Worm (Caenorhabditis elegans) whole organism, L4 larva: ENCODE measurements around the gene Y9C9A.8.

Experiments used
- D1046.2 ChIP-seq: fragments of 200-800 bp; sonication (Bioruptor generic); IDR thresholded peaks from 2 replicates; pipeline ENCODE4 v1.3.6; 2022; ENCODE audit warnings: missing genetic modification characterization, missing compliant biosample characterization
- F10B5.3 ChIP-seq: sonication (generic microtip); optimal IDR thresholded peaks from 2 replicates; lab custom pipeline; 2016; ENCODE audit warnings: mild to moderate bottlenecking, missing genetic modification characterization, missing compliant biosample characterization
- F26F4.8 ChIP-seq: fragments of 200-800 bp; sonication (Bioruptor generic); conservative IDR thresholded peaks from 2 replicates; pipeline ENCODE4 v1.3.6; 2022; ENCODE audit warnings: missing genetic modification characterization, missing compliant biosample characterization
- F44E2.7 ChIP-seq: fragments of 200-800 bp; sonication (Bioruptor generic); IDR thresholded peaks from 2 replicates; pipeline ENCODE4 v2.1.2; 2022; ENCODE audit warnings: missing genetic modification characterization, missing compliant biosample characterization
- F49E8.2 ChIP-seq: sonication (generic microtip); optimal IDR thresholded peaks from 2 replicates; lab custom pipeline; 2016; ENCODE audit warnings: missing compliant biosample characterization, mild to moderate bottlenecking, missing genetic modification characterization, borderline replicate concordance
- Y105C5A.15 ChIP-seq: fragments of 200-800 bp; sonication (Bioruptor generic); IDR thresholded peaks from 2 replicates; pipeline ENCODE4 v1.3.6; 2022; ENCODE audit warnings: missing genetic modification characterization, missing compliant biosample characterization
- Y48G9A.11 ChIP-seq: fragments of 200-800 bp; sonication (Bioruptor generic); IDR thresholded peaks from 2 replicates; pipeline ENCODE4 v1.3.6; 2022; ENCODE audit warnings: missing genetic modification reagents, missing genetic modification characterization, missing compliant biosample characterization
- Y75B8A.6 ChIP-seq: fragments of 200-800 bp; sonication (Bioruptor generic); IDR thresholded peaks from 2 replicates; pipeline ENCODE4 v1.3.6; 2022; ENCODE audit warnings: missing genetic modification reagents, missing genetic modification characterization, missing compliant biosample characterization
- ZK337.2 ChIP-seq: fragments of 200-800 bp; sonication (Bioruptor generic); IDR thresholded peaks from 2 replicates; pipeline ENCODE4 v1.3.6; 2022; ENCODE audit warnings: missing genetic modification reagents, missing genetic modification characterization, missing compliant biosample characterization
- aha-1 ChIP-seq: fragments of 150-350 bp; peaks from one replicate; lab custom pipeline; 2014; ENCODE audit warnings: missing biosample characterization, missing genetic modification characterization
- aly-2 ChIP-seq: sonication (generic microtip); optimal IDR thresholded peaks from 2 replicates; lab custom pipeline; 2018; ENCODE audit warnings: missing biosample characterization, missing genetic modification characterization
- arid-1 ChIP-seq: fragments of 200-800 bp; sonication (Bioruptor generic); conservative IDR thresholded peaks from 2 replicates; pipeline ENCODE4 v1.3.6; 2022; ENCODE audit warnings: missing genetic modification reagents, missing genetic modification characterization, missing compliant biosample characterization
- ceh-20 ChIP-seq: fragments of 200-800 bp; sonication (Bioruptor generic); IDR thresholded peaks from 2 replicates; pipeline ENCODE4 v1.3.6; 2022; ENCODE audit warnings: missing genetic modification reagents, missing genetic modification characterization, missing compliant biosample characterization
- ceh-28 ChIP-seq: fragments of 150-350 bp; optimal IDR thresholded peaks from 2 replicates; lab custom pipeline; 2014; ENCODE audit warnings: missing biosample characterization, missing genetic modification reagents, missing genetic modification characterization
- ceh-32 ChIP-seq: sonication (generic microtip); optimal IDR thresholded peaks from 2 replicates; lab custom pipeline; 2016; ENCODE audit warnings: mild to moderate bottlenecking, missing genetic modification characterization, missing compliant biosample characterization; ENCODE audit not compliant: poor library complexity
- ceh-62 ChIP-seq: sonication (generic microtip); optimal IDR thresholded peaks from 2 replicates; lab custom pipeline; 2017; ENCODE audit warnings: missing biosample characterization, missing genetic modification characterization
- ces-1 ChIP-seq: fragments of 150-350 bp; sonication (generic microtip); optimal IDR thresholded peaks from 4 replicates; lab custom pipeline; 2014; ENCODE audit warnings: missing biosample characterization, missing genetic modification reagents, missing genetic modification characterization
- daf-19 ChIP-seq: fragments of 200-800 bp; sonication (Bioruptor generic); conservative IDR thresholded peaks from 2 replicates; pipeline ENCODE4 v1.3.6; 2022; ENCODE audit warnings: missing genetic modification characterization, missing compliant biosample characterization
- dmd-8 ChIP-seq: fragments of 200-800 bp; sonication (Bioruptor generic); IDR thresholded peaks from 2 replicates; pipeline ENCODE4 v1.3.6; 2022; ENCODE audit warnings: missing genetic modification characterization, missing compliant biosample characterization
- dpl-1 ChIP-seq: fragments of 150-350 bp; optimal IDR thresholded peaks from 2 replicates; lab custom pipeline; 2014; ENCODE audit warnings: missing biosample characterization, missing genetic modification reagents, missing genetic modification characterization
- dve-1 ChIP-seq: sonication (generic microtip); optimal IDR thresholded peaks from 2 replicates; lab custom pipeline; 2017; ENCODE audit warnings: antibody characterized with exemption, mild to moderate bottlenecking, missing genetic modification characterization, missing compliant biosample characterization; ENCODE audit not compliant: insufficient read depth
- egl-27 ChIP-seq: sonication (generic microtip); optimal IDR thresholded peaks from 3 replicates; lab custom pipeline; 2017; ENCODE audit warnings: missing biosample characterization, missing genetic modification reagents, missing genetic modification characterization
- fkh-10 ChIP-seq: fragments of 150-350 bp; optimal IDR thresholded peaks from 2 replicates; lab custom pipeline; 2014; ENCODE audit warnings: missing biosample characterization, missing genetic modification reagents, missing genetic modification characterization
- gei-8 ChIP-seq: fragments of 200-800 bp; sonication (Bioruptor generic); optimal IDR thresholded peaks from 2 replicates; lab custom pipeline; 2018; ENCODE audit warnings: mild to moderate bottlenecking, missing genetic modification characterization, missing compliant biosample characterization
- hlh-30 ChIP-seq: sonication (generic microtip); optimal IDR thresholded peaks from 2 replicates; lab custom pipeline; 2017; ENCODE audit warnings: antibody characterized with exemption, mild to moderate bottlenecking, missing genetic modification characterization, missing compliant biosample characterization; ENCODE audit not compliant: insufficient read depth
- lin-29 ChIP-seq: fragments of 200-800 bp; sonication (Bioruptor generic); IDR thresholded peaks from 2 replicates; pipeline ENCODE4 v1.3.6; 2022; ENCODE audit warnings: missing genetic modification reagents, missing genetic modification characterization, missing compliant biosample characterization
- lir-3 ChIP-seq: sonication (generic microtip); optimal IDR thresholded peaks from 2 replicates; lab custom pipeline; 2016; ENCODE audit warnings: mild to moderate bottlenecking, missing genetic modification characterization, missing compliant biosample characterization
- lsy-2 ChIP-seq, 2 experiments: fragments of 150-350 bp in 1 of 2; sonication (generic microtip) in 1 of 2; optimal IDR thresholded peaks; 2 replicates each; lab custom pipeline; 2014 to 2017; ENCODE audit warnings: missing biosample characterization in 2 of 2, missing genetic modification characterization in 2 of 2
- madf-9 ChIP-seq: fragments of 200-800 bp; sonication (Bioruptor generic); conservative IDR thresholded peaks from 2 replicates; pipeline ENCODE4 v1.3.6; 2022; ENCODE audit warnings: missing genetic modification reagents, missing genetic modification characterization, missing compliant biosample characterization
- mep-1 ChIP-seq: fragments of 150-350 bp; sonication (generic microtip); optimal IDR thresholded peaks from 3 replicates; lab custom pipeline; 2014; ENCODE audit warnings: missing biosample characterization, missing genetic modification characterization
- mxl-2 ChIP-seq: fragments of 200-800 bp; sonication (Bioruptor generic); conservative IDR thresholded peaks from 2 replicates; pipeline ENCODE4 v1.3.6; 2022; ENCODE audit warnings: missing genetic modification reagents, missing genetic modification characterization, missing compliant biosample characterization
- mxl-3 ChIP-seq: fragments of 200-800 bp; sonication (Bioruptor generic); optimal IDR thresholded peaks from 2 replicates; lab custom pipeline; 2018; ENCODE audit warnings: mild to moderate bottlenecking, missing genetic modification characterization, missing compliant biosample characterization
- nhr-10 ChIP-seq: fragments of 150-350 bp; optimal IDR thresholded peaks from 2 replicates; lab custom pipeline; 2014; ENCODE audit warnings: missing biosample characterization, missing genetic modification characterization
- nhr-11 ChIP-seq: fragments of 150-350 bp; optimal IDR thresholded peaks from 2 replicates; lab custom pipeline; 2014; ENCODE audit warnings: missing biosample characterization, missing genetic modification characterization
- nhr-28 ChIP-seq: fragments of 150-350 bp; optimal IDR thresholded peaks from 2 replicates; lab custom pipeline; 2014; ENCODE audit warnings: missing biosample characterization, missing genetic modification characterization
- nhr-48 ChIP-seq: sonication (generic microtip); optimal IDR thresholded peaks from 2 replicates; lab custom pipeline; 2016; ENCODE audit warnings: mild to moderate bottlenecking, missing genetic modification characterization, missing compliant biosample characterization
- pqm-1 ChIP-seq: sonication (generic microtip); optimal IDR thresholded peaks from 2 replicates; lab custom pipeline; 2017; ENCODE audit warnings: missing biosample characterization, missing genetic modification characterization
- snpc-1.2 ChIP-seq: fragments of 200-800 bp; sonication (Bioruptor generic); IDR thresholded peaks from 2 replicates; pipeline ENCODE4 v1.3.6; 2022; ENCODE audit warnings: missing genetic modification reagents, missing genetic modification characterization, missing compliant biosample characterization
- snpc-4 ChIP-seq: fragments of 150-350 bp; optimal IDR thresholded peaks from 2 replicates; lab custom pipeline; 2014; ENCODE audit warnings: missing biosample characterization, missing genetic modification characterization
- spr-3 ChIP-seq: fragments of 200-800 bp; sonication (Bioruptor generic); optimal IDR thresholded peaks from 2 replicates; lab custom pipeline; 2018; ENCODE audit warnings: mild to moderate bottlenecking, missing genetic modification characterization, missing compliant biosample characterization
- unc-62 ChIP-seq, 3 experiments: fragments of 150-350 bp in 1 of 3; sonication (generic microtip); optimal IDR thresholded peaks in 2 of 3; peaks in 1 of 3; 1 replicate in 1 of 3; 2 replicates in 2 of 3; lab custom pipeline; 2014 to 2017; ENCODE audit warnings: missing biosample characterization in 3 of 3, missing genetic modification characterization in 3 of 3, missing genetic modification reagents in 3 of 3, missing genotype in 1 of 3
- zag-1 ChIP-seq: fragments of 150-350 bp; optimal IDR thresholded peaks from 2 replicates; lab custom pipeline; 2014; ENCODE audit warnings: missing biosample characterization, missing genetic modification characterization
- zfp-3 ChIP-seq: fragments of 200-800 bp; sonication (Bioruptor generic); conservative IDR thresholded peaks from 2 replicates; pipeline ENCODE4 v1.3.6; 2022; ENCODE audit warnings: missing genetic modification reagents, missing genetic modification characterization, missing compliant biosample characterization
- zip-2 ChIP-seq: fragments of 150-350 bp; optimal IDR thresholded peaks from 2 replicates; lab custom pipeline; 2014; ENCODE audit warnings: missing biosample characterization, missing genetic modification characterization
- ztf-11 ChIP-seq: fragments of 150-350 bp; optimal IDR thresholded peaks from 2 replicates; lab custom pipeline; 2014; ENCODE audit warnings: missing biosample characterization, missing genetic modification characterization

The Y9C9A.8 gene

ce11 chrIV:4883984-4884383, 46.2 kb upstream of the Y9C9A.8 start, which contains the start of gene str-166 (continued):
- TF ChIP-seq lir-3 (no peak), dpl-1 (GFP tag; lab: Kevin White, UChicago) (no peak)

ce11 chrIV:4885435-4885834, 44.7 kb upstream of the Y9C9A.8 start:
- TF ChIP-seq F26F4.8 (GFP tag; lab: Robert Waterston, UW) (peak; percentile 66; the same call in 1 of the 2 replicates), D1046.2 (no peak), dmd-8 (GFP tag; lab: Robert Waterston, UW) (no peak), lsy-2 (tag; optimal IDR thresholded peaks at IDR 0.05; lab: Kevin White, UChicago) (no peak), snpc-4 (tag; lab: Kevin White, UChicago) (no peak), hlh-30 (no peak), ceh-28 (no peak), snpc-1.2 (GFP tag; lab: Robert Waterston, UW) (peak; percentile 96), ZK337.2 (no peak), F44E2.7 (no peak), gei-8 (GFP tag; lab: Kevin White, UChicago) (no peak), zag-1 (tag; lab: Kevin White, UChicago) (no peak)

ce11 chrIV:4887258-4887657, 42.9 kb upstream of the Y9C9A.8 start, which contains the start of gene T08B6.1:
Gene T08B6.1, minus strand, starts transcription at chrIV:4887358.
- TF ChIP-seq fkh-10 (GFP tag; lab: Kevin White, UChicago) = no peak
- TF ChIP-seq dve-1 (tag; lab: Kevin White, UChicago) = no peak
- no peak for TF ChIP-seq D1046.2
- TF ChIP-seq unc-62 (GFP tag; optimal IDR thresholded peaks at IDR 0.05 in 1 of 2; lab: Kevin White, UChicago) = no peak
- no peak for TF ChIP-seq unc-62 (tag; optimal IDR thresholded peaks at IDR 0.05; lab: Kevin White, UChicago)
- TF ChIP-seq Y75B8A.6 (GFP tag; lab: Robert Waterston, UW) = no peak
- TF ChIP-seq arid-1 = no peak
- no peak for TF ChIP-seq egl-27 (tag; lab: Kevin White, UChicago)
- TF ChIP-seq ces-1 (GFP tag; lab: Kevin White, UChicago) = no peak
- TF ChIP-seq snpc-4 (tag; lab: Kevin White, UChicago) = no peak
- no peak for TF ChIP-seq nhr-48 (tag; lab: Kevin White, UChicago)
- TF ChIP-seq mep-1 = no peak
- no peak for TF ChIP-seq nhr-28 (tag; lab: Kevin White, UChicago)
- TF ChIP-seq nhr-11 (tag; lab: Kevin White, UChicago) = no peak
- no peak for TF ChIP-seq ztf-11
- no peak for TF ChIP-seq mxl-3 (GFP tag; lab: Kevin White, UChicago)
- no peak for TF ChIP-seq F49E8.2 (tag; lab: Kevin White, UChicago)
- no peak for TF ChIP-seq aly-2 (tag; lab: Kevin White, UChicago)
- no peak for TF ChIP-seq spr-3
- TF ChIP-seq ceh-32 (tag; lab: Kevin White, UChicago) = no peak

ce11 chrIV:4889613-4890012, 40.5 kb upstream of the Y9C9A.8 start, which contains the start of gene sgnh-1:
Gene sgnh-1, plus strand, starts transcription at chrIV:4889913.
- no peak for TF ChIP-seq mxl-2 (GFP tag; lab: Robert Waterston, UW)
- TF ChIP-seq dve-1 (tag; lab: Kevin White, UChicago) = no peak
- TF ChIP-seq nhr-28 (tag; lab: Kevin White, UChicago) = no peak
- TF ChIP-seq ceh-20 = no peak

ce11 chrIV:4890543-4890942, 39.6 kb upstream of the Y9C9A.8 start, which contains the start of gene T08B6.9:
Gene T08B6.9, plus strand, starts transcription at chrIV:4890843.
- TF ChIP-seq ceh-62 = no peak
- no peak for TF ChIP-seq aha-1 (tag; lab: Kevin White, UChicago)
- no peak for TF ChIP-seq snpc-4 (tag; lab: Kevin White, UChicago)
- TF ChIP-seq zip-2 = no peak
- no peak for TF ChIP-seq pqm-1 (tag; lab: Kevin White, UChicago)
- no peak for TF ChIP-seq F26F4.8 (GFP tag; lab: Robert Waterston, UW)
- TF ChIP-seq Y75B8A.6 (GFP tag; lab: Robert Waterston, UW) = no peak
- no peak for TF ChIP-seq lin-29 (GFP tag; lab: Robert Waterston, UW)
- TF ChIP-seq Y48G9A.11 (GFP tag; lab: Robert Waterston, UW) = no peak
- no peak for TF ChIP-seq Y105C5A.15 (GFP tag; lab: Robert Waterston, UW)
- no peak for TF ChIP-seq spr-3
- no peak for TF ChIP-seq F44E2.7
- TF ChIP-seq zfp-3 = no peak
- TF ChIP-seq nhr-10 (tag; lab: Kevin White, UChicago) = no peak
- no peak for TF ChIP-seq F10B5.3 (tag; lab: Kevin White, UChicago)
- TF ChIP-seq madf-9 (GFP tag; lab: Robert Waterston, UW) = no peak
- TF ChIP-seq daf-19 (GFP tag; lab: Robert Waterston, UW) = no peak
